Worm (Caenorhabditis elegans) whole organism, L1 larva: Measurements from ENCODE around the gene clec-228.

Experiments used
- C16A3.4 ChIP-seq: fragments of 150-350 bp; optimal IDR thresholded peaks from 2 replicates; lab custom pipeline; 2014; ENCODE audit warnings: missing biosample characterization, missing genetic modification characterization
- aha-1 ChIP-seq: fragments of 150-350 bp; optimal IDR thresholded peaks from 2 replicates; lab custom pipeline; 2014; ENCODE audit warnings: missing biosample characterization, missing genetic modification characterization
- ceh-90 ChIP-seq: sonication (generic microtip); optimal IDR thresholded peaks from 2 replicates; lab custom pipeline; 2016; ENCODE audit warnings: missing genetic modification characterization, missing compliant biosample characterization
- lin-13 ChIP-seq: fragments of 150-350 bp; optimal IDR thresholded peaks from 2 replicates; lab custom pipeline; 2014; ENCODE audit warnings: missing biosample characterization, missing genetic modification reagents, missing genetic modification characterization
- mdl-1 ChIP-seq, 2 experiments: fragments of 150-350 bp; optimal IDR thresholded peaks; 2 replicates each; lab custom pipeline; 2014 to 2017; ENCODE audit warnings: missing biosample characterization in 2 of 2, missing genetic modification characterization in 2 of 2, inconsistent platforms in 1 of 2
- nhr-28 ChIP-seq: fragments of 150-350 bp; optimal IDR thresholded peaks from 2 replicates; lab custom pipeline; 2014; ENCODE audit warnings: missing biosample characterization, missing genetic modification characterization

- no peak for TF ChIP-seq ceh-90 (tag; lab: Kevin White, UChicago)
- no peak for TF ChIP-seq mdl-1 (tag; optimal IDR thresholded peaks at IDR 0.05; lab: Kevin White, UChicago)
- no peak for TF ChIP-seq aha-1
- no peak for TF ChIP-seq lin-13
- no peak for TF ChIP-seq nhr-28
- no peak for TF ChIP-seq C16A3.4 (tag; lab: Kevin White, UChicago)
Measured at ce11 chrV:15330314-15330713, 8.9 kb downstream of the clec-228 start, which contains the start of gene srh-295.
